Worm (Caenorhabditis elegans) whole organism, mixed stage, embryonic: Measurements from ENCODE around the gene F29G6.1.
A peak's percentile ranks its signal among the peaks of the same experiment; 100 is the strongest.

Source experiments
- bed-3 ChIP-seq: fragments of 200-800 bp; sonication (Bioruptor generic); optimal IDR thresholded peaks from 3 replicates; lab custom pipeline; 2018; ENCODE audit warnings: mild to moderate bottlenecking, missing genetic modification characterization, moderate library complexity, missing compliant biosample characterization
- ceh-43 ChIP-seq: fragments of 200-800 bp; sonication (Bioruptor generic); optimal IDR thresholded peaks from 2 replicates; lab custom pipeline; 2018; ENCODE audit warnings: mild to moderate bottlenecking, missing genetic modification characterization, moderate library complexity, missing compliant biosample characterization
- ces-1 ChIP-seq: fragments of 150-350 bp; optimal IDR thresholded peaks from 2 replicates; lab custom pipeline; 2014; ENCODE audit warnings: missing biosample characterization, missing genetic modification reagents, missing genetic modification characterization
- cnd-1 ChIP-seq: fragments of 200-800 bp; sonication (Bioruptor generic); optimal IDR thresholded peaks from 2 replicates; lab custom pipeline; 2018; ENCODE audit warnings: mild to moderate bottlenecking, missing genetic modification characterization, missing compliant biosample characterization
- drap-1 ChIP-seq: fragments of 200-800 bp; sonication (Bioruptor generic); optimal IDR thresholded peaks from 3 replicates; lab custom pipeline; 2018; ENCODE audit warnings: mild to moderate bottlenecking, missing genetic modification characterization, missing compliant biosample characterization
- elt-1 ChIP-seq: sonication (generic microtip); optimal IDR thresholded peaks from 2 replicates; lab custom pipeline; 2017; ENCODE audit warnings: missing genetic modification characterization, mild to moderate bottlenecking, missing compliant biosample characterization, antibody characterized with exemption, moderate library complexity, borderline replicate concordance; ENCODE audit not compliant: insufficient read depth
- elt-3 ChIP-seq: fragments of 150-350 bp; optimal IDR thresholded peaks from 2 replicates; lab custom pipeline; 2014; ENCODE audit warnings: missing biosample characterization, missing genetic modification characterization
- ham-2 ChIP-seq: fragments of 200-800 bp; sonication (Bioruptor generic); optimal IDR thresholded peaks from 2 replicates; lab custom pipeline; 2018; ENCODE audit warnings: mild to moderate bottlenecking, missing genetic modification characterization, missing compliant biosample characterization
- hlh-1 ChIP-seq: fragments of 150-350 bp; optimal IDR thresholded peaks from 2 replicates; lab custom pipeline; 2014; ENCODE audit warnings: missing biosample characterization, missing genetic modification reagents, missing genetic modification characterization
- lin-13 ChIP-seq: fragments of 150-350 bp; optimal IDR thresholded peaks from 2 replicates; lab custom pipeline; 2014; ENCODE audit warnings: missing biosample characterization, missing genetic modification characterization
- lin-32 ChIP-seq: fragments of 200-800 bp; sonication (Bioruptor generic); optimal IDR thresholded peaks from 2 replicates; lab custom pipeline; 2018; ENCODE audit warnings: mild to moderate bottlenecking, missing genetic modification characterization, missing compliant biosample characterization
- lsy-2 ChIP-seq: fragments of 150-350 bp; optimal IDR thresholded peaks from 2 replicates; lab custom pipeline; 2014; ENCODE audit warnings: missing biosample characterization, missing genetic modification characterization
- mab-5 ChIP-seq: fragments of 150-350 bp; optimal IDR thresholded peaks from 2 replicates; lab custom pipeline; 2014; ENCODE audit warnings: missing biosample characterization, missing genetic modification characterization
- mep-1 ChIP-seq: fragments of 150-350 bp; optimal IDR thresholded peaks from 2 replicates; lab custom pipeline; 2017; ENCODE audit warnings: missing biosample characterization, missing genetic modification reagents, missing genetic modification characterization, inconsistent platforms
- nhr-12 ChIP-seq: fragments of 150-350 bp; optimal IDR thresholded peaks from 2 replicates; lab custom pipeline; 2014; ENCODE audit warnings: missing biosample characterization, missing genetic modification characterization
- nhr-2 ChIP-seq: fragments of 150-350 bp; optimal IDR thresholded peaks from 2 replicates; lab custom pipeline; 2014; ENCODE audit warnings: missing biosample characterization, missing genetic modification characterization
- nhr-237 ChIP-seq: fragments of 150-350 bp; optimal IDR thresholded peaks from 2 replicates; lab custom pipeline; 2014; ENCODE audit warnings: missing biosample characterization, missing genetic modification characterization
- nhr-76 ChIP-seq: sonication (generic microtip); optimal IDR thresholded peaks from 2 replicates; lab custom pipeline; 2017; ENCODE audit warnings: missing biosample characterization, missing genetic modification characterization
- pha-4 ChIP-seq: fragments of 150-350 bp; optimal IDR thresholded peaks from 2 replicates; lab custom pipeline; 2018; ENCODE audit warnings: missing biosample characterization, missing genetic modification reagents, missing genetic modification characterization
- sem-2 ChIP-seq: fragments of 200-800 bp; sonication (Bioruptor generic); optimal IDR thresholded peaks from 2 replicates; lab custom pipeline; 2018; ENCODE audit warnings: mild to moderate bottlenecking, missing genetic modification characterization, missing compliant biosample characterization
- sptf-1 ChIP-seq: sonication (generic microtip); optimal IDR thresholded peaks from 2 replicates; lab custom pipeline; 2017; ENCODE audit warnings: mild to moderate bottlenecking, missing genetic modification characterization, moderate library complexity, missing compliant biosample characterization
- unc-120 ChIP-seq: sonication (generic microtip); optimal IDR thresholded peaks from 2 replicates; lab custom pipeline; 2017; ENCODE audit warnings: missing genetic modification characterization, missing compliant biosample characterization; ENCODE audit not compliant: poor library complexity, severe bottlenecking
- unc-39 ChIP-seq: fragments of 150-350 bp; optimal IDR thresholded peaks from 2 replicates; lab custom pipeline; 2014; ENCODE audit warnings: missing biosample characterization, missing genetic modification characterization
- unc-62 ChIP-seq: fragments of 150-350 bp; optimal IDR thresholded peaks from 2 replicates; lab custom pipeline; 2014; ENCODE audit warnings: missing biosample characterization, missing genetic modification reagents, missing genetic modification characterization
- zip-8 ChIP-seq: fragments of 150-350 bp; optimal IDR thresholded peaks from 2 replicates; lab custom pipeline; 2014; ENCODE audit warnings: missing biosample characterization, missing genetic modification characterization
- ztf-11 ChIP-seq: fragments of 150-350 bp; optimal IDR thresholded peaks from 2 replicates; lab custom pipeline; 2014; ENCODE audit warnings: missing biosample characterization, missing genetic modification characterization

F29G6.1 gene

ce11 chrX:11482637-11483036 lies 19.4 kb upstream of the F29G6.1 start:
- TF ChIP-seq nhr-12 (tag; lab: Kevin White, UChicago) (no peak), nhr-237 (tag; lab: Kevin White, UChicago) (peak; percentile 51), pha-4 (tag; lab: Kevin White, UChicago) (peak; percentile 39)

ce11 chrX:11484027-11484426 lies 18.0 kb upstream of the F29G6.1 start:
- TF ChIP-seq ces-1 (GFP tag; lab: Kevin White, UChicago), result peak; percentile 4
- no peak for TF ChIP-seq elt-3 (tag; lab: Kevin White, UChicago)

ce11 chrX:11487484-11487883 lies 14.6 kb upstream of the F29G6.1 start, which contains the start of gene spp-9:
Gene spp-9 (plus strand): TSS chrX:11487784.
- no peak for TF ChIP-seq ham-2 (GFP tag; lab: Kevin White, UChicago)
- TF ChIP-seq sem-2 (GFP tag; lab: Kevin White, UChicago), result no peak
- TF ChIP-seq lsy-2 (tag; lab: Kevin White, UChicago), result no peak
- no peak for TF ChIP-seq pha-4 (tag; lab: Kevin White, UChicago)
- TF ChIP-seq ces-1 (GFP tag; lab: Kevin White, UChicago), result no peak
- no peak for TF ChIP-seq nhr-237 (tag; lab: Kevin White, UChicago)
- TF ChIP-seq lin-32 (GFP tag; lab: Kevin White, UChicago), result no peak
- no peak for TF ChIP-seq hlh-1 (tag; lab: Kevin White, UChicago)
- no peak for TF ChIP-seq ceh-43 (GFP tag; lab: Kevin White, UChicago)
- TF ChIP-seq nhr-76, result no peak
- TF ChIP-seq sptf-1 (tag; lab: Kevin White, UChicago), result no peak
- TF ChIP-seq unc-62 (GFP tag; lab: Kevin White, UChicago), result no peak
- TF ChIP-seq drap-1, result no peak
- no peak for TF ChIP-seq nhr-12 (tag; lab: Kevin White, UChicago)
- no peak for TF ChIP-seq elt-1
- TF ChIP-seq ztf-11 (tag; lab: Kevin White, UChicago), result no peak
- TF ChIP-seq cnd-1, result no peak
- TF ChIP-seq bed-3 (GFP tag; lab: Kevin White, UChicago), result no peak
- no peak for TF ChIP-seq zip-8

ce11 chrX:11489830-11490229 lies 12.2 kb upstream of the F29G6.1 start, which contains the start of gene spp-21:
Gene spp-21 (plus strand): TSS chrX:11490130.
- TF ChIP-seq ceh-43 (GFP tag; lab: Kevin White, UChicago) (no peak), drap-1 (no peak), mab-5 (tag; lab: Kevin White, UChicago) (no peak), unc-39 (tag; lab: Kevin White, UChicago) (no peak)

- TF ChIP-seq mep-1 (no peak), sptf-1 (tag; lab: Kevin White, UChicago) (no peak), elt-3 (tag; lab: Kevin White, UChicago) (no peak)
- TF ChIP-seq, all 35 proteins: peak for 0
These were observed 10.2 kb upstream of the F29G6.1 start for ce11 chrX:11491835-11492234.

ce11 chrX:11498871-11499270 lies 3.2 kb upstream of the F29G6.1 start:
- no peak for TF ChIP-seq mep-1
- TF ChIP-seq drap-1, result no peak

- TF ChIP-seq nhr-76 (no peak), lin-13 (tag; lab: Kevin White, UChicago) (no peak), mep-1 (no peak), drap-1 (no peak), unc-62 (GFP tag; lab: Kevin White, UChicago) (no peak), pha-4 (tag; lab: Kevin White, UChicago) (no peak), lsy-2 (tag; lab: Kevin White, UChicago) (no peak), mab-5 (tag; lab: Kevin White, UChicago) (no peak), sptf-1 (tag; lab: Kevin White, UChicago) (no peak), bed-3 (GFP tag; lab: Kevin White, UChicago) (no peak), nhr-2 (tag; lab: Kevin White, UChicago) (no peak), unc-120 (no peak), elt-1 (no peak)
- TF ChIP-seq, all 35 proteins: peak for 0
These were observed 2.3 kb upstream of the F29G6.1 start, which contains the start of gene T25C12.3 for ce11 chrX:11499738-11500137. Gene T25C12.3 (minus strand): TSS chrX:11499999.
